Worm (Caenorhabditis elegans): ENCODE data around the gene ugt-13.

ce11 chrV:4884490-4884889 lies 24.2 kb upstream of the ugt-13 start, which contains the start of gene T19H12.12:
- no peak for TF ChIP-seq W03F9.2 (tag; optimal IDR thresholded peaks at IDR 0.05)
- no peak for TF ChIP-seq him-1 (tag; optimal IDR thresholded peaks at IDR 0.05)
- TF ChIP-seq dao-5 (tag; optimal IDR thresholded peaks at IDR 0.05): no peak

Data from whole organism, L4/young adult.